Fruit fly (Drosophila melanogaster) whole organism, embryonic: ENCODE data around the gene CG14154.

ENCODE experiments used
- Bdp1 ChIP-seq: fragments of 200-800 bp; sonication (Bioruptor generic); optimal IDR thresholded peaks from 3 replicates; lab custom pipeline; 2016; ENCODE audit warnings: missing biosample characterization, missing genetic modification characterization
- C15 ChIP-seq: fragments of 200-800 bp; sonication (Bioruptor generic); IDR thresholded peaks from 3 replicates; pipeline ENCODE4 v1.3.6; 2022; ENCODE audit warnings: missing biosample characterization, missing genetic modification characterization
- CG1024 ChIP-seq: fragments of 200-800 bp; sonication (Bioruptor generic); IDR thresholded peaks from 2 replicates; pipeline ENCODE4 v1.3.6; 2022; ENCODE audit warnings: missing biosample characterization, missing genetic modification characterization
- CG10431 ChIP-seq: fragments of 200-800 bp; sonication (Bioruptor generic); optimal IDR thresholded peaks from 3 replicates; lab custom pipeline; 2018; ENCODE audit warnings: missing biosample characterization, mild to moderate bottlenecking, missing genetic modification characterization
- CG11093 ChIP-seq: fragments of 200-800 bp; sonication (Bioruptor generic); IDR thresholded peaks from 3 replicates; pipeline ENCODE4 v1.3.6; 2022; ENCODE audit warnings: missing biosample characterization, missing genetic modification characterization
- CG12942 ChIP-seq: fragments of 200-800 bp; sonication (Bioruptor generic); optimal IDR thresholded peaks from 3 replicates; lab custom pipeline; 2016; ENCODE audit warnings: missing biosample characterization, missing genetic modification characterization
- CG13123 ChIP-seq: fragments of 200-800 bp; sonication (Bioruptor generic); optimal IDR thresholded peaks from 2 replicates; lab custom pipeline; 2016; ENCODE audit warnings: missing biosample characterization, missing genetic modification characterization
- CG13287 ChIP-seq: fragments of 200-800 bp; sonication (Bioruptor generic); IDR thresholded peaks from 2 replicates; pipeline ENCODE4 v1.3.6; 2022; ENCODE audit warnings: missing biosample characterization, missing genetic modification characterization; ENCODE audit not compliant: partially characterized antibody
- CG13894 ChIP-seq: fragments of 200-800 bp; sonication (Bioruptor generic); optimal IDR thresholded peaks from 3 replicates; lab custom pipeline; 2018; ENCODE audit warnings: missing biosample characterization, mild to moderate bottlenecking, missing genetic modification characterization, moderate library complexity
- CG15073 ChIP-seq: fragments of 200-800 bp; sonication (Bioruptor generic); optimal IDR thresholded peaks from 2 replicates; lab custom pipeline; 2016; ENCODE audit warnings: missing biosample characterization, missing genetic modification characterization
- CG15479 ChIP-seq: fragments of 200-800 bp; sonication (Bioruptor generic); optimal IDR thresholded peaks from 3 replicates; lab custom pipeline; 2019; ENCODE audit warnings: missing biosample characterization, mild to moderate bottlenecking, missing genetic modification characterization, moderate library complexity
- CG15696 ChIP-seq: fragments of 200-800 bp; sonication (Bioruptor generic); optimal IDR thresholded peaks from 2 replicates; lab custom pipeline; 2019; ENCODE audit warnings: missing biosample characterization, mild to moderate bottlenecking, missing genetic modification characterization, moderate library complexity
- CG16779 ChIP-seq: fragments of 200-800 bp; sonication (Bioruptor generic); IDR thresholded peaks from 2 replicates; pipeline ENCODE4 v1.3.6; 2022; ENCODE audit warnings: missing biosample characterization, missing genetic modification characterization
- CG2889 ChIP-seq: fragments of 200-800 bp; sonication (Bioruptor generic); IDR thresholded peaks from 3 replicates; pipeline ENCODE4 v1.3.6; 2022; ENCODE audit warnings: missing biosample characterization, missing genetic modification characterization
- CG3065 ChIP-seq: fragments of 200-800 bp; sonication (Bioruptor generic); optimal IDR thresholded peaks from 2 replicates; lab custom pipeline; 2016; ENCODE audit warnings: missing biosample characterization, missing genetic modification characterization
- CG32767 ChIP-seq: fragments of 200-800 bp; sonication (Bioruptor generic); IDR thresholded peaks from 2 replicates; pipeline ENCODE4 v1.3.6; 2022; ENCODE audit warnings: missing biosample characterization, missing genetic modification characterization
- CG34376 ChIP-seq: fragments of 200-800 bp; sonication (Bioruptor generic); optimal IDR thresholded peaks from 2 replicates; lab custom pipeline; 2018; ENCODE audit warnings: missing biosample characterization, mild to moderate bottlenecking, missing genetic modification characterization
- CG42726 ChIP-seq: fragments of 200-800 bp; sonication (Bioruptor generic); IDR thresholded peaks from 2 replicates; pipeline ENCODE4 v1.3.6; 2022; ENCODE audit warnings: missing biosample characterization, missing genetic modification characterization; ENCODE audit not compliant: partially characterized antibody
- CG43689 ChIP-seq: fragments of 200-800 bp; sonication (Bioruptor generic); IDR thresholded peaks from 2 replicates; pipeline ENCODE4 v1.3.6; 2022; ENCODE audit warnings: missing biosample characterization, missing genetic modification characterization
- CG4424 ChIP-seq: fragments of 200-800 bp; sonication (Bioruptor generic); optimal IDR thresholded peaks from 3 replicates; lab custom pipeline; 2016; ENCODE audit warnings: missing biosample characterization, missing genetic modification characterization
- CG4617 ChIP-seq: fragments of 200-800 bp; sonication (Bioruptor generic); optimal IDR thresholded peaks from 3 replicates; lab custom pipeline; 2016; ENCODE audit warnings: missing biosample characterization, missing genetic modification characterization, borderline replicate concordance
- CG6683 ChIP-seq: fragments of 200-800 bp; sonication (Bioruptor generic); optimal IDR thresholded peaks from 2 replicates; lab custom pipeline; 2017; ENCODE audit warnings: missing biosample characterization, mild to moderate bottlenecking, missing genetic modification characterization, missing genetic modification reagents
- CG7745 ChIP-seq: fragments of 200-800 bp; sonication (Bioruptor generic); optimal IDR thresholded peaks from 2 replicates; lab custom pipeline; 2018; ENCODE audit warnings: missing biosample characterization, mild to moderate bottlenecking, missing genetic modification characterization, moderate library complexity
- CG8290 ChIP-seq, 3 experiments: fragments of 200-800 bp; sonication (Bioruptor generic); optimal IDR thresholded peaks; 2 replicates each; lab custom pipeline; 2016 to 2019; ENCODE audit warnings: missing biosample characterization in 3 of 3, missing genetic modification characterization in 3 of 3, mild to moderate bottlenecking in 2 of 3, moderate library complexity in 1 of 3
- CoRest ChIP-seq: fragments of 200-800 bp; sonication (Bioruptor generic); optimal IDR thresholded peaks from 3 replicates; lab custom pipeline; 2018; ENCODE audit warnings: missing biosample characterization, mild to moderate bottlenecking, missing genetic modification characterization, moderate library complexity
- Dbx ChIP-seq: fragments of 200-800 bp; sonication (Bioruptor generic); IDR thresholded peaks from 3 replicates; pipeline ENCODE4 v1.3.6; 2022; ENCODE audit warnings: missing biosample characterization, missing genetic modification characterization
- Doc3 ChIP-seq: fragments of 200-800 bp; sonication (Bioruptor generic); IDR thresholded peaks from 3 replicates; pipeline ENCODE4 v1.3.6; 2022; ENCODE audit warnings: missing biosample characterization, missing genetic modification characterization; ENCODE audit not compliant: partially characterized antibody
- ERR ChIP-seq: fragments of 200-800 bp; sonication (Bioruptor generic); optimal IDR thresholded peaks from 2 replicates; lab custom pipeline; 2016; ENCODE audit warnings: missing biosample characterization, missing genetic modification characterization
- H15 ChIP-seq: fragments of 200-800 bp; sonication (Bioruptor generic); IDR thresholded peaks from 3 replicates; pipeline ENCODE4 v1.3.6; 2022; ENCODE audit warnings: missing biosample characterization, missing genetic modification characterization
- H2.0 ChIP-seq: fragments of 200-800 bp; sonication (Bioruptor generic); IDR thresholded peaks from 2 replicates; pipeline ENCODE4 v1.3.6; 2022; ENCODE audit warnings: missing biosample characterization, missing genetic modification characterization
- HLH3B ChIP-seq: fragments of 200-800 bp; sonication (Bioruptor generic); IDR thresholded peaks from 2 replicates; pipeline ENCODE4 v1.3.6; 2022; ENCODE audit warnings: missing biosample characterization, missing genetic modification characterization
- Hr78 ChIP-seq, 2 experiments: fragments of 200-800 bp in 1 of 2; fragments of >200 bp in 1 of 2; sonication (Bioruptor generic) in 1 of 2; optimal IDR thresholded peaks; 2 replicates each; lab custom pipeline; 2017 to 2019; ENCODE audit warnings: missing biosample characterization in 2 of 2, missing genetic modification characterization in 2 of 2, mild to moderate bottlenecking in 1 of 2, moderate library complexity in 1 of 2
- Lhr ChIP-seq: fragments of 200-800 bp; sonication (Bioruptor generic); optimal IDR thresholded peaks from 3 replicates; lab custom pipeline; 2017; ENCODE audit warnings: mild to moderate bottlenecking, missing biosample characterization, missing genetic modification reagents, missing genetic modification characterization
- Med ChIP-seq: fragments of 200-800 bp; sonication (Bioruptor generic); peaks from one replicate; lab custom pipeline; 2016; ENCODE audit warnings: missing biosample characterization, missing genetic modification characterization, mild to moderate bottlenecking, inconsistent platforms, moderate library complexity
- Mes4 ChIP-seq: fragments of 200-800 bp; sonication (Bioruptor generic); optimal IDR thresholded peaks from 2 replicates; lab custom pipeline; 2016; ENCODE audit warnings: missing biosample characterization, missing genetic modification characterization
- Ravus ChIP-seq: fragments of 200-800 bp; sonication (Bioruptor generic); IDR thresholded peaks from 2 replicates; pipeline ENCODE4 v1.3.6; 2022; ENCODE audit warnings: missing biosample characterization, missing genetic modification characterization
- ap ChIP-seq: fragments of 200-800 bp; sonication (Bioruptor generic); IDR thresholded peaks from 2 replicates; pipeline ENCODE4 v1.3.6; 2022; ENCODE audit warnings: missing biosample characterization, missing genetic modification characterization
- ase ChIP-seq: fragments of 200-800 bp; sonication (Bioruptor generic); IDR thresholded peaks from 3 replicates; pipeline ENCODE4 v1.3.6; 2022; ENCODE audit warnings: missing biosample characterization, missing genetic modification characterization
- ato ChIP-seq: fragments of 200-800 bp; sonication (Bioruptor generic); IDR thresholded peaks from 2 replicates; pipeline ENCODE4 v1.3.6; 2022; ENCODE audit warnings: missing biosample characterization, missing genetic modification characterization; ENCODE audit not compliant: partially characterized antibody
- chif ChIP-seq, 2 experiments: fragments of 200-800 bp; sonication (Bioruptor generic); optimal IDR thresholded peaks; 3 replicates each; lab custom pipeline; 2016; ENCODE audit warnings: missing biosample characterization in 2 of 2, missing genetic modification characterization in 2 of 2
- chinmo ChIP-seq: fragments of 200-800 bp; sonication (Bioruptor generic); IDR thresholded peaks from 4 replicates; pipeline ENCODE4 v1.3.6; 2022; ENCODE audit warnings: missing biosample characterization, missing genetic modification characterization; ENCODE audit not compliant: partially characterized antibody
- chn ChIP-seq: fragments of 200-800 bp; sonication (Bioruptor generic); optimal IDR thresholded peaks from 2 replicates; lab custom pipeline; 2016; ENCODE audit warnings: missing biosample characterization, missing genetic modification characterization
- emc ChIP-seq: fragments of 200-800 bp; sonication (Bioruptor generic); optimal IDR thresholded peaks from 2 replicates; lab custom pipeline; 2016; ENCODE audit warnings: missing biosample characterization, missing genetic modification characterization
- ewg ChIP-seq: fragments of 200-800 bp; sonication (Bioruptor generic); optimal IDR thresholded peaks from 3 replicates; lab custom pipeline; 2017; ENCODE audit warnings: mild to moderate bottlenecking, missing biosample characterization, missing genetic modification reagents, missing genetic modification characterization
- ftz-f1 ChIP-seq: fragments of 200-800 bp; sonication (Bioruptor generic); optimal IDR thresholded peaks from 2 replicates; lab custom pipeline; 2016; ENCODE audit warnings: missing biosample characterization, missing genetic modification characterization
- insv ChIP-seq, 2 experiments: fragments of 200-800 bp; sonication (Bioruptor generic); optimal IDR thresholded peaks; 3 replicates each; lab custom pipeline; 2016 to 2018; ENCODE audit warnings: missing biosample characterization in 2 of 2, missing genetic modification characterization in 2 of 2
- inv ChIP-seq: fragments of 200-800 bp; sonication (Bioruptor generic); IDR thresholded peaks from 2 replicates; pipeline ENCODE4 v1.3.6; 2022; ENCODE audit warnings: missing biosample characterization, missing genetic modification characterization; ENCODE audit not compliant: partially characterized antibody
- pum ChIP-seq: fragments of 200-800 bp; sonication (Bioruptor generic); optimal IDR thresholded peaks from 2 replicates; lab custom pipeline; 2016; ENCODE audit warnings: missing biosample characterization, missing genetic modification characterization
- sr ChIP-seq: fragments of 200-800 bp; sonication (Bioruptor generic); IDR thresholded peaks from 3 replicates; pipeline ENCODE4 v1.3.6; 2022; ENCODE audit warnings: missing biosample characterization, missing genetic modification characterization
- wek ChIP-seq: fragments of 200-800 bp; sonication (Bioruptor generic); optimal IDR thresholded peaks from 3 replicates; lab custom pipeline; 2018; ENCODE audit warnings: missing biosample characterization, mild to moderate bottlenecking, missing genetic modification characterization, moderate library complexity

The CG14154 gene

dm6 chr3L:10663190-10663763 lies 21.6 kb downstream of the CG14154 start, which contains the start of gene Adi1:
TSS of gene Adi1 (plus strand) at chr3L:10663376.
- TF ChIP-seq CG3065 (GFP tag; lab: Kevin White, UChicago) (no peak), ap (no peak), Ravus (GFP tag; lab: Robert Waterston, UW) (no peak), Bdp1 (GFP tag; lab: Kevin White, UChicago) (no peak), CG13894 (peak; percentile 14), CG10431 (GFP tag; lab: Kevin White, UChicago) (no peak), CG4424 (GFP tag; lab: Kevin White, UChicago) (no peak), CG15073 (no peak), CG42726 (GFP tag; lab: Robert Waterston, UW) (no peak), chinmo (GFP tag; lab: Robert Waterston, UW) (no peak), CG4617 (GFP tag; lab: Kevin White, UChicago) (no peak), ase (GFP tag; lab: Robert Waterston, UW) (no peak), emc (GFP tag; lab: Kevin White, UChicago) (no peak), Mes4 (GFP tag; lab: Kevin White, UChicago) (no peak), Med (GFP tag; lab: Kevin White, UChicago) (no peak), HLH3B (GFP tag; lab: Robert Waterston, UW) (no peak), insv (GFP tag; optimal IDR thresholded peaks at IDR 0.05; lab: Kevin White, UChicago) (no peak), CG13287 (GFP tag; lab: Robert Waterston, UW) (peak; percentile 27), CG32767 (GFP tag; lab: Robert Waterston, UW) (no peak), CG15696 (tag; lab: Kevin White, UChicago) (no peak), wek (GFP tag; lab: Kevin White, UChicago) (peak; percentile 69), inv (GFP tag; lab: Robert Waterston, UW) (no peak), Dbx (GFP tag; lab: Robert Waterston, UW) (no peak), CG2889 (no peak), ERR (GFP tag; lab: Kevin White, UChicago) (peak; percentile 49), ftz-f1 (GFP tag; lab: Kevin White, UChicago) (peak; percentile 62), Lhr (no peak), ato (GFP tag; lab: Robert Waterston, UW) (no peak), CoRest (tag; lab: Kevin White, UChicago) (no peak), ewg (GFP tag; lab: Kevin White, UChicago) (no peak), CG11093 (no peak), CG34376 (GFP tag; lab: Kevin White, UChicago) (peak; percentile 50), CG15479 (GFP tag; lab: Kevin White, UChicago) (no peak), chif (GFP tag; optimal IDR thresholded peaks at IDR 0.05; lab: Kevin White, UChicago) (no peak), CG12942 (no peak), C15 (no peak), sr (GFP tag; lab: Robert Waterston, UW) (no peak), H2.0 (GFP tag; lab: Robert Waterston, UW) (no peak), CG43689 (GFP tag; lab: Robert Waterston, UW) (no peak), CG1024 (GFP tag; lab: Robert Waterston, UW) (no peak), Doc3 (GFP tag; lab: Robert Waterston, UW) (no peak), CG13123 (GFP tag; lab: Kevin White, UChicago) (no peak), pum (GFP tag; lab: Kevin White, UChicago) (no peak), Hr78 (GFP tag; optimal IDR thresholded peaks at IDR 0.05; lab: Kevin White, UChicago) (no peak), chn (GFP tag; lab: Kevin White, UChicago) (no peak), CG16779 (GFP tag; lab: Robert Waterston, UW) (no peak), CG7745 (tag; lab: Kevin White, UChicago) (no peak), CG6683 (GFP tag; lab: Kevin White, UChicago) (no peak), H15 (GFP tag; lab: Robert Waterston, UW) (no peak), CG8290 (GFP tag; optimal IDR thresholded peaks at IDR 0.05; lab: Kevin White, UChicago) (no peak), CG8290 (tag; optimal IDR thresholded peaks at IDR 0.05; lab: Kevin White, UChicago) (peak in 1 of 2 experiments; percentile 5)
